Fruit fly (Drosophila melanogaster) ovary, adult (tissue): ENCODE measurements around the gene Erk7.
A peak's percentile ranks its signal among the peaks of the same experiment; 100 is the strongest.

Experiments
- CG17801 ChIP-seq: fragments of 200-800 bp; optimal IDR thresholded peaks from 2 replicates; lab custom pipeline; 2019; ENCODE audit warnings: missing biosample characterization, mild to moderate bottlenecking, missing genetic modification characterization, moderate library complexity; ENCODE audit not compliant: partially characterized antibody

Erk7 gene

DNA sequence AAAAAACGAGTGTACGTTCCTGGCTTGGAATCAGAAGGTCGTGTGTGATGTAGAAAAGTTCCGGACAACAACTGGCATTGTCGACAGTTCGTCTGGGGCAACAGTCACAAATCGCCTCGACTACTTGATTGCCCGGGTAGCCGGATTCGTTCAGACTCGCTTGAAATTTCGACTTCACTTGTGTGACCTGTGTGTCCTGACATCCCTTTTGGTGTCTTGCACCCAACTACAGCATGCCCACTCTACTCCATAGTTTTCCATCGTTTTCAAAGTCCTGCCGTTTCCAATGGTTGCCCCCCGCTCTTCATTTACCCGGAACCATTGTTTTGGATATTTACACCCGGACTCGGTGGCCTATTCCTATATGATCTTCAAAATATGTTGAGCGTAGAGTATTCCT is at the start of gene Erk7:
Gene Erk7 (minus strand): TSS at position 101 of the 400 bp plus-strand sequence.
- TF ChIP-seq CG17801 (GFP tag; lab: Kevin White, UChicago): no peak

DNA sequence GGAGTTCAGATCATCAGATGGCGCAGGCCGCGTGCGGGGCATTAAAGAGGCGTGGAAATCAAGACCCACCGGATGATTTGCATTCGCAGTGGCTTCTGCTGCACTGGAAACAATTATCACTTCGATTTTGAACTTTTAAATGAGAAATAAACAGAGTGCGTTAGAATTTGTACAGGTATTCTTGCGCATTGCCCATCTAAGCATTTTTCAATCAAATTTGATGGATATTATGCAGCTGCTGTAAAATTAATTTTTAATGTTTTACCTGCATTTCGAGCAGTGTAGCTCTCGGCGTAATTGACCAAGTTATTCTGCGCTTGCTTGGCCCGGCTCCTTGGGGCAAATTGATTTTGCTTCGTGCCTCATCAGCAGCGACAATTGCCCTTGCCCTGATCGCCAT is 49.6 kb upstream of the Erk7 start:
- TF ChIP-seq CG17801 (GFP tag; lab: Kevin White, UChicago): no peak

DNA sequence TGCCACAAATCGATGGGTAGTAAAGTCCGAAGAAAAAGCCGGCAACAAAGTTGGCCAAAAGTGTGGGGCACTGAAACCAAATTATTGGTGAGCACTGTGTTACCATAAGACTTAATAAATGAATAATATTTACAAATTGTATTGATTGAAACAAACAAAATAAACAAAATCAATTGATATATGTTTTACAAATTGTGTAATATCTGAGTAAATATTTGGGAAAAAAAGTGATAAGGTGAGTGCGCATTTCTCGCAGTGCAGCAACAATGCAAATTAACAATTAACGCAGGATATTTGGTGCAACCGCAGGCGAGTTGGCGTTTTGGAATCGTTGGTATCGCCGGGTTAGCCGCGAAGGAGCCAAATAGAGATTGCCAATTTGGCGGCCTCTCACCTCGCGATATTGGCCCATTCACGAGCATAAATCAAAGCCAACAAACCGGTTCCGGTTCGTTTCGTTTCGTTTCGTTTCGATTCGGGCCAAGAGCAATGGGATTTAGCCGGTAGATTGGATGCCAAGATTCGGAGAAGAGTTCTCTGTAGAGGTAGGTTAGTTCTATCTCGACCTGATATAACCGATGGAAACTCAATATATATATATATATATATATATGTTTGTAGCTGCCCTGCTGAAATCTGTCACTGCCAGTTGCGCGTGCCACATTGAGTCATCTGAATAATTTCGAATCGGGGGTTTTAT is 42.6 kb upstream of the Erk7 start:
- TF ChIP-seq CG17801 (GFP tag; lab: Kevin White, UChicago): no peak

DNA sequence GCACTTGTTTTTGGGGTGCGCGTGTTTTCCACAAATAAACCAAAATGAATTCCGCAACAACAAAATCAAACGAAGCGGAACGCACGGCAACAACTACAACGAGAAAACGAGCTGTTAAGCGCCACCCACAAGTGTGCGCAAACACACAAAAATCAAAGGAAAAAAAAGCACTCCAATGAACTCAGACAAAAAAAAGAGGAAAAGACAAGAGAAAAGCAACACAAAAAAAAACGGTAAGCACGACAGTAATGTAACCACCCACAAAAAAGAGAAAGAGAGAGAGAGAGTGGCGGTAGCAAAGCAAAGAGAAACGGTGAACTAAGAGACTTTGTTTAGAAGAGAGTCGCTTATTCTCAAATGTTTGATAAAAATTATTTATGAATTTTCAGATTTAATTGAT is 38.2 kb upstream of the Erk7 start:
- peak; percentile 78 for TF ChIP-seq CG17801 (GFP tag; lab: Kevin White, UChicago)

DNA sequence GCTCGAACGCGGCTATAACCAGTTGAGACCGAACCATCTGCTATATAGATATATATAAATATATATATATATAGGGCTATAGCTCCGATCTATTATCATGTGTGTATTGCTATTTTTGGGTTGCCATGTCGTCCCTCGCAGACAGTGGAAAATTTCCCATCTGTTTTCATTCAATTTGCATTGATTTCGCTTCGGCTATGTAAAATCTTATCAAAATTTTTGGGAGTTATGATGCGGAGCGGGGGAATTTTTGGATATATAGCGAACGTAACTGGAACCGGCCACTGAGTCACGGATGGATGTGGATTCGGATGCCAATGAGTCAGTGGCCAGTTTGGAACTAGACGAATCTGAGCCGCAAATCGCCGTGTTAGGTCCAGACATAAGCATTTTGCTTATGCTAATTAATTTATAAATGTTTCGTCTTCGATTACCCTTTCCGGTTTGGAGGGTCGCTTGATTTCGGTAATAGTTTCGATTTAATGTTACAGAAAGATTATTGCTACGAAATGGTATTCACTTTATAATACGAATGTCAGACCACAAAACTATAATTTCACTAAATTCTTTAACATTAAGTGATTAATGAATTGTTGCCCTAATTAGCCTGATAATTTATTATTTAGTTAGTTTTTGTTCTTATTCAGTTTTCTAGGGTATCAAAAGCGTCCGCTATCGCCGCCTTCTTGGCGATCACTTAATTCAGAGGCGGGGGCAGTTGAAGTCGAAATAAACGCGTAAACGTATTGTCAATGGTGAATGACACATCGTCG is 30.3 kb upstream of the Erk7 start:
- no peak for TF ChIP-seq CG17801 (GFP tag; lab: Kevin White, UChicago)

DNA sequence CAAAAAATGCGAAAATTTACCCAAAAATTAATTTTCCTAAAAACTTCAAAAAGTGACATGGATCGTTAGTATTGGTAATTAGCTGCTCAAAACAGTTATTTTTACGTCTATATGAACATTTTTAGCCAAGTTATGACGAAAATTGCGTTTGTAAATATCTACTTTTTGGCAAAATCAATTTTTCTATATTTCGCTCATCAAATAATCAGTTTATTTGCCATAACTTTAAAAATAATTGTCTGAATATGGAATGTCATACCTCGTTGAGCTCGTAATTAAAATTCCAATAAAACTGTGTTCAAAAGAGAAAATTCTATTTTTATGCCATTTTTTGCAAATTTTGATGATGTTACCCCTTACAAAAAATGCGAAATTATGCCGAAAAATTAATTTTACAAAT is 29.0 kb upstream of the Erk7 start:
- no peak for TF ChIP-seq CG17801 (GFP tag; lab: Kevin White, UChicago)

DNA sequence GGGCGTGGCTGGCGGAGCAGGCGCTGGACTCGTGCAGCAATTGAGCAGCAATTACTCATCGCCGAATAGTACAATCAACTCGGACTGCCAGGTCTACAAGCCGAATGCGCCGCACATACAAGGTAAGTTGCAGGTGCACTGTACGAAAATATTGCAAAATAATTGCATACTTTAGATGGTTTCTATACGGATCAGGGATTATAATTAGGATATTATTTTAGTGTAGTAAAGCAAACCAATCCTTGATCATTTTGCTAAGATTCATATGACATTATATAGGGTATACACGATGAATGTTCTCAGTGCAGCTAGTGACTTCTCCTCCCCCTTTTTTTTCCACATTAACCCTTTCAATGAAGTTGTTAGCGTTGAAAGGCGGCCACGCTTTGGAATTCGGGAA is 28.0 kb upstream of the Erk7 start:
- no peak for TF ChIP-seq CG17801 (GFP tag; lab: Kevin White, UChicago)

DNA sequence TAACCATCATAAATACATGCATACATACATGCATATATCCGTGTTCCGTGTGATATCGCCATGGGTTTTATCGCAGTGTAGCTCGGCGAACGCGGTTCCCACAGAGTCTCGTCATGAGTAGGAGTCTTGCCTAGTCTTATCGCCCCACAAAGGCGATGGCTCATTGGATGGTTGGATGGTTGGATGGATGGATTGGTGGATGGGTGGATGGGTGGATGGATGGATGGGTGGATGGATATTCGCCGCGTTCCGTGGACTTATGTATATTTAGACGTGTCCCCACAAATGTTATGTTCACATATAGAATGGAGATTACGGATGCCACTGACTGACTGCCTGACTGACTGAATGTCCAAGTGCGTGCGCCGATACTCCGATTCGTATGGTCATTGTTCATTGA is 23.8 kb upstream of the Erk7 start:
- no peak for TF ChIP-seq CG17801 (GFP tag; lab: Kevin White, UChicago)

DNA sequence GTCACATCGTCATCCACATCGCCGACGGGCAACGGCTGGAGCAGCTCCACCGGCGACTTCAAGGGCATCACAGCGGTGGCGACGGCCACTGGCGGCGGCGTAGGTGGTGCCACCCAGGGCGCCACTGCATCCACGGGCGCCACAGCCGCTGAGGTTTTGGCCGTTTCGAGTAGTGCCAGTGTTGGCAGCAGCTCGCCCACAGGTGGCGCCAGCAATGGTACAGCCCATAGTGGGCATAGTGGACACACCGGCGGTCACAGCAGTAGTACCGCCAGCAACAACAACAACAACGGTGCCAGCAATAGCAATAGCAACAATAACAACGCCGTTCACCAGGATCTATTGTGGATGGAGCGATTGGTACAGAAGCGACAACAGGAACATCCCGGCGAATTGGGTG is 18.9 kb upstream of the Erk7 start:
- no peak for TF ChIP-seq CG17801 (GFP tag; lab: Kevin White, UChicago)

DNA sequence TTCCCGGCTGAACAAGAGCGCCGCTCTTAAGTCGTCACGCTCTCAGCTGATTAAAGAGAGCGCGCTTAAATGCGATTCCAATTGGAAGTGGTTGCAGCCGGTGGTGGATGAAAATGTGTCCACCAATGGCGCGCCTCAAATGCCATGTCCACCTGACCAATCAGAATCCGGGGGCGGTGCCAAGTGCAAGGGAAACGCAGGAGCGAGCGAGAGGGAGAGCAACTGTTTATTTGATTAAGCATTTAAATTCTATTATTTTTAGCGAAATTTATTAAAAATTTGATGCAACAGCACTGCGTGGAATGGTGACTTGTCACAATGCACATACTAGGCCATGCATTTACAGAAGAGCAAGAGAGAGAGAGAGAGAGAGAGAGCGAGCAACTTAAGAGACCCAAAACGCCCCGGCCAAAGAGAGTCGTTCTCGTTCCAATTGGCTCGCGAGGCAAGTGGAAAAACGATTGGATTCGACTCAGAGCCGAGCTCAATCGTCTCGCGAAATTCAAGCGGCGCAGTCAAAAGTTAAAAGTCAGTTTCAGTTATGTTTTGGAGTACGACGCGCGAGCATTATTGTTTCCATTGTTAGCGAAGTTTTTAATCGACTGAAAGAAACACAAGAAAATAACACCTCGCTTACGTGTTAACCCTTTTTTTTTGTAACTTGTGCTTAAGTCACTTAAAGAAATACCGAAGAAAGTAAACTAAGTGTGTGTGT is 16.7 kb upstream of the Erk7 start, which contains the start of gene lz:
Gene lz (plus strand): TSS at position 626 of the 715 bp plus-strand sequence.
- no peak for TF ChIP-seq CG17801 (GFP tag; lab: Kevin White, UChicago)

DNA sequence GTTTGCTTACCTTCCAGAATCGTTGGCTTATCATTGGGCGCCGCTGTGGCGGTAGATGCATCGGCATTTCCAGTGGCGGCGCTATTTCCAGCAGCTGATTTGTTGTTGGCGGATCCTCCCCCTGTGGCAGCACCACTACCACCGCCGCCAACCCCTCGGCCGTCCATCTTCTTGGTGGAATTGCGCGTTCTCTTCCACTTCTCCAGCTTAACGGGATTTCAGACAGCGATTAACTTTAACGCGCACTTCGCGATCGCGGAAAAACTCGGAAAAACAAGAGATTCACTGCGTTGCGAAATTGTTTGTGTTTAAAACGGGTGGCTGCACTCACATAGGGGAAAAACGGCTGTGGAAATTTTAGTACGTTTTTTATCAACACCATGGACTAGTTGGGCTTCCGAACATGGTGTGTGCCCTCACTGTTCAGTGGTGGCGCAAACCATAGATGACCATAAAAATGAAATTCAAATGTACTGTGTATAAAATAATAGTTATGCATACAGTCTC is 15.3 kb upstream of the Erk7 start, which contains the start of gene c11.1:
Gene c11.1 (minus strand): TSS at position 335 of the 507 bp plus-strand sequence.
- TF ChIP-seq CG17801 (GFP tag; lab: Kevin White, UChicago): peak; percentile 18

DNA sequence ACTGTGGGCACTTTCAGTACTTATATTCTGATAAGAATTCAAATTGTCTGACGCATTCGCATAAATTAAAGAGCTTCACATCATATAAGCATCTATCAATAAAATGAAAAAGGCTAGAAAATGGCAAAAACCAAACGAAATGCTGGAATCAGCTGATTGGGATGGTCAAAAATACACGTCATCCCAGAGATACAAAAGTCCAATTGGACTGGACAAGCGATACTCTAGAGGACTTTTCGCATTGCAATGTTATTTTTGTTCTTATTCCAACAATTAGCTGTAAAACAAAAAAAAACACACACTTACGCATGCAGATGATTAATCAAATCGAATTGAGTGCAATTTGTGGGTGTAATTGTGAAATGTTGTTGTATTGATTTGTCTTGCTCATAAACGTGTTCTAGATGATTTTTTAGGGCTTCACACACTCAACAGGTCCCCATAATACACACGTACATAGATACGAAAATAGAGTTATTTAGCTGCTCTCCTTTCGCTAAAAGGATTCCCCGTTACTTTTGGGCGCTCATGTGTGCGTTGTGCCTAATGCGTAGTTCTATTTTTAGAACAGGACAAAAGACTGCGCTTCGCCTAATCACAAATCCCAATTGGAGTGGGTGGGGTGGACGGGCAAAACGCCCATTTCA is 14.6 kb upstream of the Erk7 start:
- TF ChIP-seq CG17801 (GFP tag; lab: Kevin White, UChicago): no peak

DNA sequence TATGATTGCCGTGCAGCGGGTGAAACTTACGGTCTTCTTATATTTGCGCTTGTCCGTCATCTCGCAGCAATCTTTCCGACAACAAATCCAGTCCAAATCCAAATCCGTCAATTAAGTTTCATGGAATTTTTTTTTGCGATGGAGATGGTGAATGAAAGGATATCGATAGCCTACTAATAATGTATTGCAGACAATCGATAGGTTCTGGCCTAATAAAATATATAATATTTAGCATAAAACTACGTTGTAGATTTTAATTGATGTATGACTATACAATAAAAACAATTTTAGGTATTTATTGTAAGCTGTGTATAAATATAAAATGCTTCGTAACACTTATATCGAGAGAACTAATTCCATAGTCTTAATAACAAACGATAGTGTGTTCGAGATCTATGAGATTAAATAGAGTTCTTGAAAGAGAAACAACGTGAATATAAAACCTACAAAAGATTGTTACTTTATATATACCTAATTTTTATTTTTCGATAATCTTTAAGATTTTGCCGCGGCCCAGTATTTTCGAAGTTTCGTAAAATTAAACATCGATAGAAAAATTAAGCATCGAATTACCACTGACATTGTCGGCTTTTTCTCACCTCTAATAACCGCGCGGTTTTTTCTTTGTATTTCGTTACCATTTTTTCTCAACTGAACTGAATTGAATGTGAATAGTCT is 5.5 kb upstream of the Erk7 start, which contains the start of the genes Cfp1 and Aladin:
Gene Cfp1 (minus strand): TSS at position 131 of the 678 bp plus-strand sequence.
Gene Aladin (plus strand): TSS at position 584 of the 678 bp plus-strand sequence.
- no peak for TF ChIP-seq CG17801 (GFP tag; lab: Kevin White, UChicago)

DNA sequence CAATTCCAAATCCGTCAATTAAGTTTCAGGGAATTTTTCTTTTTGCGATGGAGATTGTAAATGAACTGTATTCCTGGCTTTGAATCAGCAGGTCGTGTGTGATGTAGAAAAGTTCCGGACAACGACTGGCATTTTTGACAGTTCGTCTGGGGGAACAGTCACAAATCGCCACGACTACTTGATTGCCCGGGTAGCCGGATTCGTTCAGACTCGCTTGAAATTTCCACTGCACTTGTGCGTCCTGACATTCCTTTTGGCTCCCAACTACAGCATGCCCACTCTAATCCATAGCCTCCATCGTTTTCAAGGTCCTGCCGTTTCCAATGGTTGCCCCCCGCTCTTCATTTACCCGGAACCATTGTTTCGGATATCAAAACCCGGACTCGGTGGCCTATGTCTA is 2.3 kb upstream of the Erk7 start, which contains the start of gene CG17440:
Gene CG17440 (minus strand): TSS at position 101 of the 400 bp plus-strand sequence.
- TF ChIP-seq CG17801 (GFP tag; lab: Kevin White, UChicago): no peak
